Worm (Caenorhabditis elegans): ENCODE results near the gene ZK662.6.
A peak's percentile ranks its signal among the peaks of the same experiment; 100 is the strongest.

ZK662.6 gene

ce11 chrX:15696400-15696799 lies 22.0 kb upstream of the ZK662.6 start, which contains the start of gene ZK662.2:
TSS of gene ZK662.2 (plus strand) at chrX:15696700.
- TF ChIP-seq cebp-2 (GFP tag; IDR thresholded peaks at IDR 0.05), result no peak
- TF ChIP-seq die-1 (tag; optimal IDR thresholded peaks at IDR 0.05), result no peak

DNA sequence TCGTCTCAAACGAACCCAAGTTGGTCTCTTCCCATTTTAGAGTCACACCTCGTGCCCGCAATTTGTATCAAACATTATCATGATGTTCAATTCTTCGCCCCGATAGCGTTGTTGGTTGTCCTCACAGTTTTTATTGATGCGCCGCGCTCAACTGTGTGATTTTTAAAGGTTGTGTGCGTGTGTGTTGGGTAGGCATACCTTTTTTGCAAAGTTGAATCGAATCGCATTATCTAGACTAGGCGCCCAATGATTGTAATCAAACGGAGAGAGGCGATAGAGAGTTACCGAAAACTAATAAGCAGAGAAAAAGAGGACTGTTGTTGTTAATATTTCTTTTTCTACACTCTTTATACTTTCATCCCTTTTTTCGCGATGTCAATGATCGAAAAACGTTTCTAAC lies 18.2 kb upstream of the ZK662.6 start:
- no peak for TF ChIP-seq sea-2 (GFP tag; IDR thresholded peaks at IDR 0.05)
- TF ChIP-seq lsy-27 (tag; optimal IDR thresholded peaks at IDR 0.05; ENCODE audit: borderline replicate concordance, insufficient read depth), result no peak
- TF ChIP-seq F57C9.4 (tag; optimal IDR thresholded peaks at IDR 0.05), result no peak
- TF ChIP-seq unc-62 (GFP tag; optimal IDR thresholded peaks at IDR 0.05), result no peak
- no peak for TF ChIP-seq ets-4 (GFP tag; optimal IDR thresholded peaks at IDR 0.05)
- no peak for TF ChIP-seq F22D6.2 (tag; optimal IDR thresholded peaks at IDR 0.05)
- no peak for TF ChIP-seq ztf-3 (GFP tag; optimal IDR thresholded peaks at IDR 0.05)
- no peak for TF ChIP-seq ztf-26 (tag; optimal IDR thresholded peaks at IDR 0.05)
- no peak for TF ChIP-seq rcor-1 (GFP tag; IDR thresholded peaks at IDR 0.05)
- no peak for TF ChIP-seq ceh-27 (GFP tag; optimal IDR thresholded peaks at IDR 0.05)
- peak; percentile 18 for TF ChIP-seq atf-7 (tag; optimal IDR thresholded peaks at IDR 0.05)
- TF ChIP-seq ceh-58 (GFP tag; IDR thresholded peaks at IDR 0.05), result no peak
- TF ChIP-seq attf-6 (GFP tag; IDR thresholded peaks at IDR 0.05), result no peak
- no peak for TF ChIP-seq lin-54 (GFP tag; optimal IDR thresholded peaks at IDR 0.05)
- peak; percentile 39 for TF ChIP-seq lin-40 (tag; optimal IDR thresholded peaks at IDR 0.05)
- TF ChIP-seq nhr-80 (tag; optimal IDR thresholded peaks at IDR 0.05), result peak; percentile 73
- TF ChIP-seq madf-3 (GFP tag; IDR thresholded peaks at IDR 0.05), result no peak
- TF ChIP-seq let-607 (tag; optimal IDR thresholded peaks at IDR 0.05), result no peak
- TF ChIP-seq somi-1 (GFP tag; optimal IDR thresholded peaks at IDR 0.05), result peak; percentile 20
- no peak for TF ChIP-seq mcd-1 (GFP tag; IDR thresholded peaks at IDR 0.05)
- no peak for TF ChIP-seq snpc-4 (GFP tag; optimal IDR thresholded peaks at IDR 0.05)
- TF ChIP-seq snpc-4 (tag; optimal IDR thresholded peaks at IDR 0.05), result no peak
- peak; percentile 37; the same call in 1 of the 2 replicates for TF ChIP-seq lin-26 (GFP tag; IDR thresholded peaks at IDR 0.05)
- no peak for TF ChIP-seq efl-1 (GFP tag; optimal IDR thresholded peaks at IDR 0.05)
- no peak for TF ChIP-seq Y79H2A.3 (GFP tag; conservative IDR thresholded peaks at IDR 0.05)
- 0 out of 2 replicates have a peak, but pooled peaks have one; percentile 31 for TF ChIP-seq B0336.3 (GFP tag; IDR thresholded peaks at IDR 0.05)
- TF ChIP-seq lag-1 (GFP tag; IDR thresholded peaks at IDR 0.05), result no peak
- no peak for TF ChIP-seq K12H6.12 (tag; optimal IDR thresholded peaks at IDR 0.05)
- TF ChIP-seq die-1 (tag; optimal IDR thresholded peaks at IDR 0.05), result no peak
- no peak for TF ChIP-seq egrh-3 (GFP tag; IDR thresholded peaks at IDR 0.05)
- TF ChIP-seq ceh-79 (tag; optimal IDR thresholded peaks at IDR 0.05), result no peak
- no peak for TF ChIP-seq fkh-3 (tag; optimal IDR thresholded peaks at IDR 0.05)

ce11 chrX:15704579-15705110 lies 13.8 kb upstream of the ZK662.6 start:
- TF ChIP-seq dox-1 (GFP tag; IDR thresholded peaks at IDR 0.05) (0 out of 2 replicates have a peak, but pooled peaks have one; percentile 23), cebp-1 (GFP tag; IDR thresholded peaks at IDR 0.05) (no peak), cebp-1 (tag; optimal IDR thresholded peaks at IDR 0.05) (peak; percentile 3), nhr-80 (tag; optimal IDR thresholded peaks at IDR 0.05) (peak; percentile 45), ceh-58 (GFP tag; IDR thresholded peaks at IDR 0.05) (no peak), ztf-22 (GFP tag; optimal IDR thresholded peaks at IDR 0.05) (peak; percentile 18), xnd-1 (tag; optimal IDR thresholded peaks at IDR 0.05) (no peak), lin-40 (tag; optimal IDR thresholded peaks at IDR 0.05) (peak; percentile 39), K12H6.12 (tag; optimal IDR thresholded peaks at IDR 0.05) (peak; percentile 25), atf-7 (tag; optimal IDR thresholded peaks at IDR 0.05) (peak; percentile 76), ets-4 (GFP tag; optimal IDR thresholded peaks at IDR 0.05) (peak; percentile 17), repo-1 (tag; optimal IDR thresholded peaks at IDR 0.05) (no peak), nfyb-1 (GFP tag; IDR thresholded peaks at IDR 0.05) (peak; percentile 49; the same call in 1 of the 2 replicates)

All from whole organism, young adult.